Fruit fly (Drosophila melanogaster) whole organism, embryonic: ENCODE results near the gene CG5500.

Source experiments
- ATbp ChIP-seq: fragments of 200-800 bp; sonication (Bioruptor generic); optimal IDR thresholded peaks from 2 replicates; lab custom pipeline; 2017; ENCODE audit warnings: missing biosample characterization, mild to moderate bottlenecking, missing genetic modification characterization, missing genetic modification reagents
- Atf3 ChIP-seq: fragments of 200-800 bp; sonication (Bioruptor generic); optimal IDR thresholded peaks from 3 replicates; lab custom pipeline; 2016; ENCODE audit warnings: missing biosample characterization, missing genetic modification characterization
- Blimp-1 ChIP-seq: fragments of 200-800 bp; sonication (Bioruptor generic); optimal IDR thresholded peaks from 3 replicates; lab custom pipeline; 2018; ENCODE audit warnings: missing biosample characterization, missing genetic modification characterization, mild to moderate bottlenecking, moderate library complexity, missing genetic modification reagents
- CG10321 ChIP-seq: fragments of 200-800 bp; sonication (Bioruptor generic); IDR thresholded peaks from 2 replicates; pipeline ENCODE4 v1.3.6; 2022; ENCODE audit warnings: missing biosample characterization, missing genetic modification characterization
- CG10366 ChIP-seq: fragments of 200-800 bp; sonication (Bioruptor generic); IDR thresholded peaks from 2 replicates; pipeline ENCODE4 v1.3.6; 2022; ENCODE audit warnings: missing biosample characterization, missing genetic modification characterization
- CG11093 ChIP-seq: fragments of 200-800 bp; sonication (Bioruptor generic); IDR thresholded peaks from 3 replicates; pipeline ENCODE4 v1.3.6; 2022; ENCODE audit warnings: missing biosample characterization, missing genetic modification characterization
- CG11398 ChIP-seq: fragments of 200-800 bp; sonication (Bioruptor generic); optimal IDR thresholded peaks from 2 replicates; lab custom pipeline; 2016; ENCODE audit warnings: missing biosample characterization, missing genetic modification characterization
- CG11723 ChIP-seq: fragments of 200-800 bp; sonication (Bioruptor generic); optimal IDR thresholded peaks from 2 replicates; lab custom pipeline; 2017; ENCODE audit warnings: missing biosample characterization, mild to moderate bottlenecking, missing genetic modification characterization
- CG13624 ChIP-seq: fragments of 200-800 bp; sonication (Bioruptor generic); optimal IDR thresholded peaks from 2 replicates; lab custom pipeline; 2016; ENCODE audit warnings: missing biosample characterization, missing genetic modification characterization
- CG14441 ChIP-seq: fragments of 200-800 bp; sonication (Bioruptor generic); IDR thresholded peaks from 2 replicates; pipeline ENCODE4 v1.3.6; 2022; ENCODE audit warnings: missing biosample characterization, missing genetic modification characterization
- CG1602 ChIP-seq: fragments of 200-800 bp; sonication (Bioruptor generic); optimal IDR thresholded peaks from 3 replicates; lab custom pipeline; 2016; ENCODE audit warnings: missing biosample characterization, missing genetic modification characterization
- CG17328 ChIP-seq: fragments of 200-800 bp; sonication (Bioruptor generic); IDR thresholded peaks from 2 replicates; pipeline ENCODE4 v1.3.6; 2022; ENCODE audit warnings: missing biosample characterization, missing genetic modification characterization
- CG17568 ChIP-seq: fragments of 200-800 bp; sonication (Bioruptor generic); optimal IDR thresholded peaks from 2 replicates; lab custom pipeline; 2018; ENCODE audit warnings: missing biosample characterization, mild to moderate bottlenecking, missing genetic modification characterization, moderate library complexity
- CG18619 ChIP-seq: fragments of 200-800 bp; sonication (Bioruptor generic); optimal IDR thresholded peaks from 3 replicates; lab custom pipeline; 2017; ENCODE audit warnings: missing biosample characterization, mild to moderate bottlenecking, missing genetic modification characterization
- CG2202 ChIP-seq: fragments of 200-800 bp; sonication (Bioruptor generic); optimal IDR thresholded peaks from 2 replicates; lab custom pipeline; 2018; ENCODE audit warnings: missing biosample characterization, mild to moderate bottlenecking, missing genetic modification characterization
- CG30431 ChIP-seq: fragments of 200-800 bp; sonication (Bioruptor generic); optimal IDR thresholded peaks from 2 replicates; lab custom pipeline; 2017; ENCODE audit warnings: missing biosample characterization, missing genetic modification characterization
- CG3726 ChIP-seq: fragments of 200-800 bp; sonication (Bioruptor generic); IDR thresholded peaks from 3 replicates; pipeline ENCODE4, ENCODE4 v1.3.6; 2022; ENCODE audit warnings: missing biosample characterization, missing genetic modification characterization
- CG4360 ChIP-seq: fragments of 200-800 bp; sonication (Bioruptor generic); IDR thresholded peaks from 2 replicates; pipeline ENCODE4 v1.3.6; 2022; ENCODE audit warnings: missing biosample characterization, missing genetic modification characterization
- CG4424 ChIP-seq: fragments of 200-800 bp; sonication (Bioruptor generic); optimal IDR thresholded peaks from 3 replicates; lab custom pipeline; 2016; ENCODE audit warnings: missing biosample characterization, missing genetic modification characterization
- CG4617 ChIP-seq: fragments of 200-800 bp; sonication (Bioruptor generic); optimal IDR thresholded peaks from 3 replicates; lab custom pipeline; 2016; ENCODE audit warnings: missing biosample characterization, missing genetic modification characterization, borderline replicate concordance
- CG4820 ChIP-seq: fragments of 200-800 bp; sonication (Bioruptor generic); optimal IDR thresholded peaks from 3 replicates; lab custom pipeline; 2016; ENCODE audit warnings: missing biosample characterization, missing genetic modification characterization
- CG6254 ChIP-seq: fragments of 200-800 bp; sonication (Bioruptor generic); optimal IDR thresholded peaks from 3 replicates; lab custom pipeline; 2017; ENCODE audit warnings: mild to moderate bottlenecking, missing biosample characterization, missing genetic modification reagents, missing genetic modification characterization
- CG6272 ChIP-seq: fragments of 200-800 bp; sonication (Bioruptor generic); IDR thresholded peaks from 2 replicates; pipeline ENCODE4 v1.3.6; 2022; ENCODE audit warnings: missing biosample characterization, missing genetic modification characterization
- CG6654 ChIP-seq: fragments of 200-800 bp; sonication (Bioruptor generic); optimal IDR thresholded peaks from 2 replicates; lab custom pipeline; 2017; ENCODE audit warnings: missing biosample characterization, mild to moderate bottlenecking, missing genetic modification characterization
- CG7372 ChIP-seq: fragments of 200-800 bp; sonication (Bioruptor generic); IDR thresholded peaks from 2 replicates; pipeline ENCODE4 v1.3.6; 2022; ENCODE audit warnings: missing biosample characterization, missing genetic modification characterization
- CG7987 ChIP-seq: fragments of 200-800 bp; sonication (Bioruptor generic); optimal IDR thresholded peaks from 2 replicates; lab custom pipeline; 2018; ENCODE audit warnings: missing biosample characterization, mild to moderate bottlenecking, missing genetic modification characterization, moderate library complexity
- CG9817 ChIP-seq: fragments of 200-800 bp; sonication (Bioruptor generic); optimal IDR thresholded peaks from 2 replicates; lab custom pipeline; 2018; ENCODE audit warnings: missing biosample characterization, mild to moderate bottlenecking, missing genetic modification characterization, moderate library complexity
- HLH54F ChIP-seq: fragments of 200-800 bp; sonication (Bioruptor generic); optimal IDR thresholded peaks from 3 replicates; lab custom pipeline; 2016; ENCODE audit warnings: missing biosample characterization, missing genetic modification characterization
- Tbp ChIP-seq: fragments of >200 bp; optimal IDR thresholded peaks from 2 replicates; lab custom pipeline; 2018; ENCODE audit warnings: missing biosample characterization, missing genetic modification characterization
- Vsx1 ChIP-seq: fragments of 200-800 bp; sonication (Bioruptor generic); optimal IDR thresholded peaks from 2 replicates; lab custom pipeline; 2017; ENCODE audit warnings: missing biosample characterization, mild to moderate bottlenecking, missing genetic modification characterization, missing genetic modification reagents
- amos ChIP-seq: fragments of 200-800 bp; sonication (Bioruptor generic); IDR thresholded peaks from 2 replicates; pipeline ENCODE4 v1.3.6; 2022; ENCODE audit warnings: missing biosample characterization, missing genetic modification characterization; ENCODE audit not compliant: partially characterized antibody
- cg ChIP-seq: fragments of 200-800 bp; sonication (Bioruptor generic); optimal IDR thresholded peaks from 3 replicates; lab custom pipeline; 2019; ENCODE audit warnings: missing biosample characterization, mild to moderate bottlenecking, missing genetic modification characterization, moderate library complexity
- dysf ChIP-seq: fragments of 200-800 bp; sonication (Bioruptor generic); IDR thresholded peaks from 3 replicates; pipeline ENCODE4 v1.3.6; 2022; ENCODE audit warnings: missing biosample characterization, missing genetic modification characterization
- fd96Cb ChIP-seq: fragments of 200-800 bp; sonication (Bioruptor generic); optimal IDR thresholded peaks from 2 replicates; lab custom pipeline; 2018; ENCODE audit warnings: missing biosample characterization, mild to moderate bottlenecking, missing genetic modification characterization, moderate library complexity
- gro ChIP-seq: fragments of 200-800 bp; sonication (Bioruptor generic); optimal IDR thresholded peaks from 2 replicates; lab custom pipeline; 2016; ENCODE audit warnings: missing biosample characterization, missing genetic modification characterization
- gsb-n ChIP-seq: fragments of 200-800 bp; sonication (Bioruptor generic); optimal IDR thresholded peaks from 3 replicates; lab custom pipeline; 2018; ENCODE audit warnings: missing biosample characterization, mild to moderate bottlenecking, missing genetic modification characterization
- knrl ChIP-seq: fragments of 200-800 bp; sonication (Bioruptor generic); IDR thresholded peaks from 3 replicates; pipeline ENCODE4 v1.3.6; 2022; ENCODE audit warnings: missing biosample characterization, missing genetic modification characterization; ENCODE audit not compliant: partially characterized antibody
- lola ChIP-seq, 3 experiments: fragments of >200 bp in 2 of 3; fragments of 200-800 bp in 1 of 3; sonication (Bioruptor generic) in 1 of 3; optimal IDR thresholded peaks; 2 replicates each; lab custom pipeline; 2017 to 2019; ENCODE audit warnings: missing biosample characterization in 3 of 3, missing genetic modification characterization in 3 of 3, mild to moderate bottlenecking in 1 of 3, moderate library complexity in 1 of 3
- nerfin-2 ChIP-seq: fragments of 200-800 bp; sonication (Bioruptor generic); IDR thresholded peaks from 2 replicates; pipeline ENCODE4 v1.3.6; 2022; ENCODE audit warnings: missing biosample characterization, missing genetic modification characterization; ENCODE audit not compliant: partially characterized antibody
- nmo ChIP-seq: fragments of 200-800 bp; sonication (Bioruptor generic); optimal IDR thresholded peaks from 2 replicates; lab custom pipeline; 2018; ENCODE audit warnings: missing biosample characterization, mild to moderate bottlenecking, missing genetic modification characterization, moderate library complexity
- nom ChIP-seq: fragments of 200-800 bp; sonication (Bioruptor generic); optimal IDR thresholded peaks from 2 replicates; lab custom pipeline; 2017; ENCODE audit warnings: missing biosample characterization, missing genetic modification characterization, mild to moderate bottlenecking, moderate library complexity, missing genetic modification reagents
- sd ChIP-seq: fragments of 200-800 bp; sonication (Bioruptor generic); optimal IDR thresholded peaks from 3 replicates; lab custom pipeline; 2018; ENCODE audit warnings: missing biosample characterization, mild to moderate bottlenecking, missing genetic modification characterization, moderate library complexity
- sima ChIP-seq: fragments of 200-800 bp; sonication (Bioruptor generic); optimal IDR thresholded peaks from 2 replicates; lab custom pipeline; 2016; ENCODE audit warnings: missing biosample characterization, missing genetic modification characterization
- sna ChIP-seq: fragments of 200-800 bp; sonication (Bioruptor generic); IDR thresholded peaks from 2 replicates; pipeline ENCODE4 v1.3.6; 2022; ENCODE audit warnings: missing biosample characterization, missing genetic modification characterization; ENCODE audit not compliant: partially characterized antibody
- so ChIP-seq: fragments of 200-800 bp; sonication (Bioruptor generic); IDR thresholded peaks from 3 replicates; pipeline ENCODE4 v1.3.6; 2022; ENCODE audit warnings: missing biosample characterization, missing genetic modification characterization
- stwl ChIP-seq: fragments of 200-800 bp; sonication (Bioruptor generic); optimal IDR thresholded peaks from 3 replicates; lab custom pipeline; 2018; ENCODE audit warnings: missing biosample characterization, mild to moderate bottlenecking, missing genetic modification characterization, moderate library complexity
- sug ChIP-seq: fragments of 200-800 bp; optimal IDR thresholded peaks from 2 replicates; lab custom pipeline; 2019; ENCODE audit warnings: missing biosample characterization, mild to moderate bottlenecking, missing genetic modification characterization, moderate library complexity
- tin ChIP-seq: fragments of 200-800 bp; sonication (Bioruptor generic); optimal IDR thresholded peaks from 3 replicates; lab custom pipeline; 2016; ENCODE audit warnings: missing biosample characterization, missing genetic modification characterization
- trh ChIP-seq: fragments of 200-800 bp; sonication (Bioruptor generic); optimal IDR thresholded peaks from 2 replicates; lab custom pipeline; 2016; ENCODE audit warnings: missing biosample characterization, missing genetic modification characterization
- tx ChIP-seq: fragments of 200-800 bp; sonication (Bioruptor generic); optimal IDR thresholded peaks from 2 replicates; lab custom pipeline; 2016; ENCODE audit warnings: missing biosample characterization, missing genetic modification characterization
- zfh1 ChIP-seq: fragments of 200-800 bp; sonication (Bioruptor generic); IDR thresholded peaks from 3 replicates; pipeline ENCODE4 v1.3.6; 2022; ENCODE audit warnings: missing biosample characterization, missing genetic modification characterization

CG5500 gene

dm6 chr3R:26912615-26913014 lies 36.2 kb downstream of the CG5500 start, which contains the start of gene Ets97D (continued):
- TF ChIP-seq CG2202 (tag; lab: Kevin White, UChicago) (no peak), Blimp-1 (GFP tag; lab: Kevin White, UChicago) (no peak), CG7987 (GFP tag; lab: Kevin White, UChicago) (no peak), CG14441 (GFP tag; lab: Robert Waterston, UW) (no peak), CG4617 (GFP tag; lab: Kevin White, UChicago) (peak; percentile 94), zfh1 (no peak), CG7372 (GFP tag; lab: Robert Waterston, UW) (no peak), nmo (GFP tag; lab: Kevin White, UChicago) (peak; percentile 22), CG18619 (GFP tag; lab: Kevin White, UChicago) (no peak), sd (no peak), gro (GFP tag; lab: Kevin White, UChicago) (peak; percentile 34), sna (GFP tag; lab: Robert Waterston, UW) (no peak), lola (GFP tag; optimal IDR thresholded peaks at IDR 0.05; lab: Kevin White, UChicago) (no peak), CG30431 (GFP tag; lab: Kevin White, UChicago) (no peak), fd96Cb (tag; lab: Kevin White, UChicago) (no peak), CG4424 (GFP tag; lab: Kevin White, UChicago) (no peak), HLH54F (GFP tag; lab: Kevin White, UChicago) (no peak), CG1602 (GFP tag; lab: Kevin White, UChicago) (no peak), tx (GFP tag; lab: Kevin White, UChicago) (no peak), tin (GFP tag; lab: Kevin White, UChicago) (no peak), Atf3 (GFP tag; lab: Kevin White, UChicago) (no peak), amos (GFP tag; lab: Robert Waterston, UW) (no peak), gsb-n (tag; lab: Kevin White, UChicago) (no peak), CG4820 (GFP tag; lab: Kevin White, UChicago) (no peak), trh (GFP tag; lab: Kevin White, UChicago) (no peak), CG6272 (GFP tag; lab: Robert Waterston, UW) (no peak), dysf (GFP tag; lab: Robert Waterston, UW) (no peak), stwl (tag; lab: Kevin White, UChicago) (peak; percentile 77), Tbp (GFP tag; lab: Kevin White, UChicago) (no peak), sima (GFP tag; lab: Kevin White, UChicago) (no peak), CG9817 (tag; lab: Kevin White, UChicago) (no peak), CG11398 (no peak), CG17568 (GFP tag; lab: Kevin White, UChicago) (no peak), CG6654 (GFP tag; lab: Kevin White, UChicago) (no peak), CG4360 (GFP tag; lab: Robert Waterston, UW) (0 out of 2 replicates have a peak, but pooled peaks have one; percentile 9), knrl (GFP tag; lab: Robert Waterston, UW) (no peak; the same call in 2 of the 3 replicates), nerfin-2 (GFP tag; lab: Robert Waterston, UW) (peak; percentile 26; the same call in 1 of the 2 replicates), cg (no peak), CG3726 (GFP tag; lab: Robert Waterston, UW) (no peak), so (no peak), CG13624 (no peak), CG10321 (GFP tag; lab: Robert Waterston, UW) (no peak), nom (GFP tag; lab: Kevin White, UChicago) (no peak), CG17328 (GFP tag; lab: Robert Waterston, UW) (no peak), CG11723 (GFP tag; lab: Kevin White, UChicago) (no peak), CG10366 (no peak), Vsx1 (GFP tag; lab: Kevin White, UChicago) (no peak), ATbp (no peak), CG6254 (GFP tag; lab: Kevin White, UChicago) (no peak), CG11093 (GFP tag; lab: Robert Waterston, UW) (no peak), sug (tag; lab: Kevin White, UChicago) (peak; percentile 15)
